Fruit fly (Drosophila melanogaster) whole organism, embryonic: ENCODE measurements around the gene mgr.

ENCODE experiments used
- Blimp-1 ChIP-seq: fragments of 200-800 bp; sonication (Bioruptor generic); optimal IDR thresholded peaks from 3 replicates; lab custom pipeline; 2018; ENCODE audit warnings: missing biosample characterization, missing genetic modification characterization, mild to moderate bottlenecking, moderate library complexity, missing genetic modification reagents
- CG10565 ChIP-seq: fragments of 200-800 bp; sonication (Bioruptor generic); optimal IDR thresholded peaks from 3 replicates; lab custom pipeline; 2016; ENCODE audit warnings: missing biosample characterization, mild to moderate bottlenecking, missing genetic modification characterization
- CG10979 ChIP-seq: fragments of 200-800 bp; sonication (Bioruptor generic); optimal IDR thresholded peaks from 2 replicates; lab custom pipeline; 2018; ENCODE audit warnings: missing biosample characterization, mild to moderate bottlenecking, missing genetic modification characterization, moderate library complexity
- CG11247 ChIP-seq: fragments of 200-800 bp; sonication (Bioruptor generic); IDR thresholded peaks from 2 replicates; pipeline ENCODE4 v1.3.6; 2022; ENCODE audit warnings: missing biosample characterization, missing genetic modification characterization
- CG11723 ChIP-seq: fragments of 200-800 bp; sonication (Bioruptor generic); optimal IDR thresholded peaks from 2 replicates; lab custom pipeline; 2017; ENCODE audit warnings: missing biosample characterization, mild to moderate bottlenecking, missing genetic modification characterization
- CG12659 ChIP-seq: fragments of 200-800 bp; sonication (Bioruptor generic); optimal IDR thresholded peaks from 3 replicates; lab custom pipeline; 2017; ENCODE audit warnings: mild to moderate bottlenecking, missing biosample characterization, missing genetic modification reagents, missing genetic modification characterization
- CG15073 ChIP-seq: fragments of 200-800 bp; sonication (Bioruptor generic); optimal IDR thresholded peaks from 2 replicates; lab custom pipeline; 2016; ENCODE audit warnings: missing biosample characterization, missing genetic modification characterization
- CG17359 ChIP-seq: fragments of 200-800 bp; sonication (Bioruptor generic); optimal IDR thresholded peaks from 3 replicates; lab custom pipeline; 2018; ENCODE audit warnings: missing biosample characterization, mild to moderate bottlenecking, missing genetic modification characterization, moderate library complexity
- CG1832 ChIP-seq: fragments of 200-800 bp; sonication (Bioruptor generic); optimal IDR thresholded peaks from 2 replicates; lab custom pipeline; 2017; ENCODE audit warnings: missing biosample characterization, mild to moderate bottlenecking, missing genetic modification characterization, inconsistent platforms
- CG33557 ChIP-seq: fragments of 200-800 bp; sonication (Bioruptor generic); optimal IDR thresholded peaks from 2 replicates; lab custom pipeline; 2019; ENCODE audit warnings: missing biosample characterization, mild to moderate bottlenecking, missing genetic modification characterization, moderate library complexity
- CG3838 ChIP-seq: fragments of 200-800 bp; sonication (Bioruptor generic); optimal IDR thresholded peaks from 3 replicates; lab custom pipeline; 2016; ENCODE audit warnings: missing biosample characterization, missing genetic modification characterization
- CG6272 ChIP-seq: fragments of 200-800 bp; sonication (Bioruptor generic); IDR thresholded peaks from 2 replicates; pipeline ENCODE4 v1.3.6; 2022; ENCODE audit warnings: missing biosample characterization, missing genetic modification characterization
- CG6854 ChIP-seq: fragments of 200-800 bp; sonication (Bioruptor generic); optimal IDR thresholded peaks from 3 replicates; lab custom pipeline; 2017; ENCODE audit warnings: missing biosample characterization, mild to moderate bottlenecking, missing genetic modification characterization
- CG7786 ChIP-seq: fragments of 200-800 bp; sonication (Bioruptor generic); optimal IDR thresholded peaks from 2 replicates; lab custom pipeline; 2016; ENCODE audit warnings: missing biosample characterization, missing genetic modification characterization
- CG8388 ChIP-seq: fragments of 200-800 bp; sonication (Bioruptor generic); optimal IDR thresholded peaks from 2 replicates; lab custom pipeline; 2019; ENCODE audit warnings: missing biosample characterization, mild to moderate bottlenecking, missing genetic modification characterization, moderate library complexity
- CG8478 ChIP-seq: fragments of >200 bp; optimal IDR thresholded peaks from 2 replicates; lab custom pipeline; 2018
- ERR ChIP-seq: fragments of 200-800 bp; sonication (Bioruptor generic); optimal IDR thresholded peaks from 2 replicates; lab custom pipeline; 2016; ENCODE audit warnings: missing biosample characterization, missing genetic modification characterization
- Hey ChIP-seq: fragments of 200-800 bp; sonication (Bioruptor generic); optimal IDR thresholded peaks from 3 replicates; lab custom pipeline; 2018; ENCODE audit warnings: missing biosample characterization, mild to moderate bottlenecking, missing genetic modification characterization
- Hr78 ChIP-seq, 2 experiments: fragments of 200-800 bp in 1 of 2; fragments of >200 bp in 1 of 2; sonication (Bioruptor generic) in 1 of 2; optimal IDR thresholded peaks; 2 replicates each; lab custom pipeline; 2017 to 2019; ENCODE audit warnings: missing biosample characterization in 2 of 2, missing genetic modification characterization in 2 of 2, mild to moderate bottlenecking in 1 of 2, moderate library complexity in 1 of 2
- Lpt ChIP-seq: fragments of >200 bp; optimal IDR thresholded peaks from 2 replicates; lab custom pipeline; 2018; ENCODE audit warnings: missing biosample characterization, missing genetic modification characterization
- NC2α ChIP-seq: fragments of 200-800 bp; sonication (Bioruptor generic); optimal IDR thresholded peaks from 2 replicates; lab custom pipeline; 2016; ENCODE audit warnings: missing biosample characterization, missing genetic modification characterization
- Nf-YC ChIP-seq: fragments of 200-800 bp; optimal IDR thresholded peaks from 3 replicates; lab custom pipeline; 2019; ENCODE audit warnings: missing biosample characterization, mild to moderate bottlenecking, missing genetic modification characterization, moderate library complexity
- Scr ChIP-seq: fragments of 200-800 bp; sonication (Bioruptor generic); IDR thresholded peaks from 2 replicates; pipeline ENCODE4 v1.3.6; 2022; ENCODE audit warnings: missing biosample characterization, missing genetic modification characterization; ENCODE audit not compliant: partially characterized antibody
- Spps ChIP-seq: fragments of 200-800 bp; sonication (Bioruptor generic); optimal IDR thresholded peaks from 2 replicates; lab custom pipeline; 2018; ENCODE audit warnings: missing biosample characterization, mild to moderate bottlenecking, missing genetic modification characterization
- ac ChIP-seq: fragments of 200-800 bp; sonication (Bioruptor generic); optimal IDR thresholded peaks from 3 replicates; lab custom pipeline; 2017; ENCODE audit warnings: missing biosample characterization, mild to moderate bottlenecking, missing genetic modification characterization
- ase ChIP-seq: fragments of 200-800 bp; sonication (Bioruptor generic); IDR thresholded peaks from 3 replicates; pipeline ENCODE4 v1.3.6; 2022; ENCODE audit warnings: missing biosample characterization, missing genetic modification characterization
- bowl ChIP-seq: fragments of 200-800 bp; sonication (Bioruptor generic); IDR thresholded peaks from 2 replicates; pipeline ENCODE4 v1.3.6; 2022; ENCODE audit warnings: missing biosample characterization, missing genetic modification characterization
- cg ChIP-seq: fragments of 200-800 bp; sonication (Bioruptor generic); optimal IDR thresholded peaks from 3 replicates; lab custom pipeline; 2019; ENCODE audit warnings: missing biosample characterization, mild to moderate bottlenecking, missing genetic modification characterization, moderate library complexity
- ci ChIP-seq: fragments of 200-800 bp; sonication (Bioruptor generic); IDR thresholded peaks from 3 replicates; pipeline ENCODE4 v1.3.6; 2022; ENCODE audit warnings: missing biosample characterization, missing genetic modification characterization
- crp ChIP-seq, 2 experiments: fragments of 200-800 bp; sonication (Bioruptor generic); optimal IDR thresholded peaks; 2 replicates in 1 of 2; 3 replicates in 1 of 2; lab custom pipeline; 2017; ENCODE audit warnings: missing biosample characterization in 2 of 2, missing genetic modification characterization in 2 of 2, mild to moderate bottlenecking in 1 of 2, moderate library complexity in 1 of 2
- da ChIP-seq: fragments of 200-800 bp; sonication (Bioruptor generic); optimal IDR thresholded peaks from 2 replicates; lab custom pipeline; 2016; ENCODE audit warnings: missing biosample characterization, missing genetic modification characterization
- fd96Cb ChIP-seq: fragments of 200-800 bp; sonication (Bioruptor generic); optimal IDR thresholded peaks from 2 replicates; lab custom pipeline; 2018; ENCODE audit warnings: missing biosample characterization, mild to moderate bottlenecking, missing genetic modification characterization, moderate library complexity
- insv ChIP-seq, 2 experiments: fragments of 200-800 bp; sonication (Bioruptor generic); optimal IDR thresholded peaks; 3 replicates each; lab custom pipeline; 2016 to 2018; ENCODE audit warnings: missing biosample characterization in 2 of 2, missing genetic modification characterization in 2 of 2
- jigr1 ChIP-seq: fragments of 200-800 bp; sonication (Bioruptor generic); IDR thresholded peaks from 3 replicates; pipeline ENCODE4 v1.3.6; 2022; ENCODE audit warnings: missing biosample characterization, missing genetic modification characterization
- kah ChIP-seq: fragments of 200-800 bp; sonication (Bioruptor generic); optimal IDR thresholded peaks from 2 replicates; lab custom pipeline; 2018; ENCODE audit warnings: missing biosample characterization, mild to moderate bottlenecking, missing genetic modification characterization
- ken ChIP-seq: fragments of 200-800 bp; sonication (Bioruptor generic); IDR thresholded peaks from 3 replicates; pipeline ENCODE4 v1.3.6; 2022; ENCODE audit warnings: missing biosample characterization, missing genetic modification characterization
- mam ChIP-seq: fragments of 200-800 bp; sonication (Bioruptor generic); optimal IDR thresholded peaks from 3 replicates; lab custom pipeline; 2016; ENCODE audit warnings: missing biosample characterization, missing genetic modification characterization
- mld ChIP-seq: fragments of 200-800 bp; sonication (Bioruptor generic); IDR thresholded peaks from 3 replicates; pipeline ENCODE4 v1.3.6; 2022; ENCODE audit warnings: missing biosample characterization, missing genetic modification characterization; ENCODE audit not compliant: partially characterized antibody
- pan ChIP-seq, 4 experiments: fragments of >200 bp in 3 of 4; fragments of 200-800 bp in 1 of 4; sonication (Bioruptor generic) in 1 of 4; optimal IDR thresholded peaks in 3 of 4; IDR thresholded peaks in 1 of 4; 2 replicates each; pipeline versions ENCODE4 v1.3.6 to Lab custom; 2017 to 2022; ENCODE audit warnings: missing biosample characterization in 2 of 4, missing genetic modification characterization in 2 of 4, mixed read lengths in 1 of 4
- peb ChIP-seq: fragments of 200-800 bp; sonication (Bioruptor generic); IDR thresholded peaks from 2 replicates; pipeline ENCODE4 v1.3.6; 2022; ENCODE audit warnings: missing biosample characterization, missing genetic modification characterization
- schlank ChIP-seq: fragments of 200-800 bp; sonication (Bioruptor generic); optimal IDR thresholded peaks from 2 replicates; lab custom pipeline; 2018; ENCODE audit warnings: missing biosample characterization, mild to moderate bottlenecking, missing genetic modification characterization
- stwl ChIP-seq: fragments of 200-800 bp; sonication (Bioruptor generic); optimal IDR thresholded peaks from 3 replicates; lab custom pipeline; 2018; ENCODE audit warnings: missing biosample characterization, mild to moderate bottlenecking, missing genetic modification characterization, moderate library complexity
- tio ChIP-seq: fragments of 200-800 bp; sonication (Bioruptor generic); optimal IDR thresholded peaks from 2 replicates; lab custom pipeline; 2017; ENCODE audit warnings: missing biosample characterization, missing genetic modification characterization, inconsistent platforms
- tx ChIP-seq: fragments of 200-800 bp; sonication (Bioruptor generic); optimal IDR thresholded peaks from 2 replicates; lab custom pipeline; 2016; ENCODE audit warnings: missing biosample characterization, missing genetic modification characterization
- unpg ChIP-seq: fragments of 200-800 bp; sonication (Bioruptor generic); optimal IDR thresholded peaks from 3 replicates; lab custom pipeline; 2018; ENCODE audit warnings: missing biosample characterization, mild to moderate bottlenecking, missing genetic modification characterization, moderate library complexity
- vvl ChIP-seq: fragments of 200-800 bp; sonication (Bioruptor generic); IDR thresholded peaks from 2 replicates; pipeline ENCODE4 v1.3.6; 2022; ENCODE audit warnings: missing biosample characterization, missing genetic modification characterization
- wek ChIP-seq: fragments of 200-800 bp; sonication (Bioruptor generic); optimal IDR thresholded peaks from 3 replicates; lab custom pipeline; 2018; ENCODE audit warnings: missing biosample characterization, mild to moderate bottlenecking, missing genetic modification characterization, moderate library complexity

Gene mgr

DNA sequence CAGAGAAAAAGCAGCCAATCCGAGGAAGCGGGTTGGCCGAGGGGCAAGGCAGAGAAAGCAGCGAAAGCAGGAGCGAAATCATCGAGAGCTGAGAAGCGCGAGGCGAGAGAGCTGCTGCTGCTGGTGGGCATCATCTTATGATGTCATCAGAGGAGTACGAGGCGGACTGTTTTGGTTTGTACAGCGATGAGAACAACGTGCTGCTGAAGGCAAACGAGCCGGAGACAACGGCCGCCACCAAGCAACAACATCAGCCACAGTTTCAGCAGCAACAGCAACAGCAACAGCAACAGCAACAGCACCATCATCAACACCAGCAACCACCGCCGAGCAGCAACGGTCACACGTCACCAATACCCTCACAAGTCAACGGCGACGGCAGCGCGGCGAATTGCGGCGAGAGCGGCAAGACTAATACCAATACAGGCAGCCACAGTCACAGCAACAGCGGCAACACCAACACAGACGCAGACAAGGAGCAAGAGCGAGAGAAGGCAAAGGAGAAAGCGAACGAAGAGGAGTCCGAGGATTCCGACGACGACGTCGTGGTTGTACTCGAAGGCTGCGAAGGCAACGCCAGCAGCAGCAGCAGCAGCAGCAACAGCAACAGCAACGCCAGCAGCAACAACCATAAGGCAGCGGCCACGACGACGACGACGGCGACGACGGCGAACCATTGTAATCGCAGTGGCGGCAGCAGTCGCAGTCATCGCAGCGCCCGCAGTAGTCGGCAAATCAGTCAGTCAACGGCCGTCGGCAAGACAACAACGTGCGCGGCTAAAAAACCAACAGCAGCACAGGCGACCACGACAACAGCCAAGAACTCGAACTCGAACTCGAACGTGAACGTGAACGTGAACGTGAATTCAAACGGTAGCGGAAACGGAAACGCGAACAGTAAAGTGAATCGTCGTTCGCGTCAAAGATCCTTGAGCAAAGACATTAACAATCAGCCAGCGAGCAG is 37.3 kb downstream of the mgr start (continued):
- TF ChIP-seq Nf-YC (tag; lab: Kevin White, UChicago) = peak; percentile 93
- peak; percentile 52; the same call in 1 of the 2 replicates for TF ChIP-seq vvl
- peak; percentile 40 for TF ChIP-seq CG11723 (GFP tag; lab: Kevin White, UChicago)
- TF ChIP-seq NC2α = peak; percentile 22
- no peak for TF ChIP-seq CG1832 (GFP tag; lab: Kevin White, UChicago)
- no peak for TF ChIP-seq mam (GFP tag; lab: Kevin White, UChicago)
- TF ChIP-seq CG3838 (GFP tag; lab: Kevin White, UChicago) = no peak
- peak; percentile 94 for TF ChIP-seq CG8478 (lab: Kevin White, UChicago)
- no peak for TF ChIP-seq CG11247 (GFP tag; lab: Robert Waterston, UW)
- no peak for TF ChIP-seq bowl (GFP tag; lab: Robert Waterston, UW)
- TF ChIP-seq CG6272 (GFP tag; lab: Robert Waterston, UW) = 0 out of 2 replicates have a peak, but pooled peaks have one; percentile 28
- peak; percentile 97 for TF ChIP-seq cg (GFP tag; lab: Kevin White, UChicago)
- no peak for TF ChIP-seq CG8388 (GFP tag; lab: Kevin White, UChicago)
- no peak for TF ChIP-seq CG10565 (GFP tag; lab: Kevin White, UChicago)
- peak; percentile 0 for TF ChIP-seq Hey (tag; lab: Kevin White, UChicago)
- TF ChIP-seq CG15073 (GFP tag; lab: Kevin White, UChicago) = no peak
- TF ChIP-seq ac (GFP tag; lab: Kevin White, UChicago) = peak; percentile 42
- no peak for TF ChIP-seq ERR (GFP tag; lab: Kevin White, UChicago)
- TF ChIP-seq CG33557 = peak; percentile 39
- TF ChIP-seq ase (GFP tag; lab: Robert Waterston, UW) = no peak
- TF ChIP-seq Lpt = peak; percentile 57
- TF ChIP-seq crp (GFP tag; optimal IDR thresholded peaks at IDR 0.05; lab: Kevin White, UChicago) = no peak
- TF ChIP-seq kah = peak; percentile 58
- TF ChIP-seq Hr78 (GFP tag; optimal IDR thresholded peaks at IDR 0.05; lab: Kevin White, UChicago) = no peak
- no peak for TF ChIP-seq stwl (tag; lab: Kevin White, UChicago)
- peak; percentile 73; the same call in 2 of the 3 replicates for TF ChIP-seq ci (GFP tag; lab: Robert Waterston, UW)
- TF ChIP-seq tx (GFP tag; lab: Kevin White, UChicago) = no peak
- no peak for TF ChIP-seq CG17359 (tag; lab: Kevin White, UChicago)
- no peak for TF ChIP-seq CG7786 (GFP tag; lab: Kevin White, UChicago)
- TF ChIP-seq CG6854 = no peak
- no peak for TF ChIP-seq tio (GFP tag; lab: Kevin White, UChicago)
- TF ChIP-seq fd96Cb (tag; lab: Kevin White, UChicago) = no peak
- no peak for TF ChIP-seq unpg (GFP tag; lab: Kevin White, UChicago)
- no peak for TF ChIP-seq CG12659
- TF ChIP-seq Scr (GFP tag; lab: Robert Waterston, UW) = 0 out of 2 replicates have a peak, but pooled peaks have one; percentile 11
- TF ChIP-seq mld = no peak
- TF ChIP-seq insv (GFP tag; optimal IDR thresholded peaks at IDR 0.05; lab: Kevin White, UChicago) = peak in 1 of 2 experiments; percentile 39
- TF ChIP-seq pan (optimal IDR thresholded peaks at IDR 0.05; lab: Kevin White, UChicago) = no peak
- TF ChIP-seq pan (GFP tag; optimal IDR thresholded peaks at IDR 0.05 in 1 of 2, IDR thresholded peaks at IDR 0.05 in 1 of 2) = peak in 1 of 2 experiments; percentile 19
- no peak for TF ChIP-seq schlank (tag; lab: Kevin White, UChicago)
- TF ChIP-seq jigr1 (GFP tag; lab: Robert Waterston, UW) = no peak
- peak; percentile 28 for TF ChIP-seq CG10979 (tag; lab: Kevin White, UChicago)
- TF ChIP-seq da (GFP tag; lab: Kevin White, UChicago) = no peak
- TF ChIP-seq Spps (tag; lab: Kevin White, UChicago) = peak; percentile 32
- TF ChIP-seq Blimp-1 (GFP tag; lab: Kevin White, UChicago) = no peak
- peak; percentile 36 for TF ChIP-seq wek (GFP tag; lab: Kevin White, UChicago)
- no peak for TF ChIP-seq peb
- TF ChIP-seq ken (GFP tag; lab: Robert Waterston, UW) = no peak
